Fruit fly (Drosophila melanogaster) whole organism, adult: ENCODE results near the gene to.

Source experiments
- CG12768 ChIP-seq: fragments of 200-800 bp; sonication (Bioruptor generic); optimal IDR thresholded peaks from 2 replicates; lab custom pipeline; 2017; ENCODE audit warnings: missing biosample characterization, missing genetic modification characterization, mild to moderate bottlenecking, moderate library complexity, missing genetic modification reagents
- CG14711 ChIP-seq: fragments of 200-800 bp; sonication (Bioruptor generic); optimal IDR thresholded peaks from 2 replicates; lab custom pipeline; 2018; ENCODE audit warnings: missing biosample characterization, mild to moderate bottlenecking, missing genetic modification characterization, moderate library complexity
- CG1620 ChIP-seq: fragments of 200-800 bp; sonication (Bioruptor generic); optimal IDR thresholded peaks from 2 replicates; lab custom pipeline; 2016; ENCODE audit warnings: missing biosample characterization, missing genetic modification characterization
- CG7045 ChIP-seq: fragments of 200-800 bp; sonication (Bioruptor generic); optimal IDR thresholded peaks from 2 replicates; lab custom pipeline; 2017; ENCODE audit warnings: missing biosample characterization, mild to moderate bottlenecking, missing genetic modification characterization
- Clk ChIP-seq: fragments of 200-800 bp; sonication (Bioruptor generic); optimal IDR thresholded peaks from 2 replicates; lab custom pipeline; 2017; ENCODE audit warnings: missing biosample characterization, missing genetic modification characterization
- Crg-1 ChIP-seq: fragments of 200-800 bp; sonication (Bioruptor generic); optimal IDR thresholded peaks from 2 replicates; lab custom pipeline; 2016; ENCODE audit warnings: missing biosample characterization, missing genetic modification characterization
- Mnt ChIP-seq: fragments of 200-800 bp; sonication (Bioruptor generic); optimal IDR thresholded peaks from 2 replicates; lab custom pipeline; 2016; ENCODE audit warnings: missing biosample characterization, mild to moderate bottlenecking, missing genetic modification characterization
- bab1 ChIP-seq: fragments of 200-800 bp; sonication (Bioruptor generic); optimal IDR thresholded peaks from 3 replicates; lab custom pipeline; 2019; ENCODE audit warnings: missing biosample characterization, mild to moderate bottlenecking, missing genetic modification characterization, moderate library complexity
- cic ChIP-seq: fragments of 200-800 bp; sonication (Bioruptor generic); optimal IDR thresholded peaks from 2 replicates; lab custom pipeline; 2017; ENCODE audit warnings: missing biosample characterization, mild to moderate bottlenecking, missing genetic modification characterization, moderate library complexity
- kay ChIP-seq: fragments of 200-800 bp; sonication (Bioruptor generic); peaks from one replicate; lab custom pipeline; 2016; ENCODE audit warnings: missing biosample characterization, missing genetic modification characterization, borderline replicate concordance
- pad ChIP-seq: fragments of 200-800 bp; sonication (Bioruptor generic); optimal IDR thresholded peaks from 3 replicates; lab custom pipeline; 2017; ENCODE audit warnings: missing biosample characterization, missing genetic modification characterization, mild to moderate bottlenecking, moderate library complexity, missing genetic modification reagents
- tj ChIP-seq: fragments of 200-800 bp; sonication (Bioruptor generic); optimal IDR thresholded peaks from 3 replicates; lab custom pipeline; 2017; ENCODE audit warnings: missing biosample characterization, mild to moderate bottlenecking, missing genetic modification characterization, moderate library complexity
- toe ChIP-seq: fragments of 200-800 bp; sonication (Bioruptor generic); optimal IDR thresholded peaks from 2 replicates; lab custom pipeline; 2016; ENCODE audit warnings: missing biosample characterization, missing genetic modification characterization

DNA sequence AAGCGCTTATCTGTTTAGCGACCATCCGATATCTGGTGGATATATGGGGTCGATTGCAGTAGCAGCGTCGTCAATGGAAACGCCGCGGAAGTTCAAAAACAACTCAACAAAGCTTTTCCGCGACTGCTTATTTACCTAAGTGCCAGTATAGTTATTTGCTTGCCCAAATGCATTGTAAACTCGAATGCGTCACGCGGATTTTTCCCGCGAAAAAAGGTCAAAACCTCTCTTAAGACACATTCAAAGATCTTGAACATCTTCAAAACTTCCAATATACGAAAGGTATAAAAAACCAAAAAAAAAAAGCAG lies 31.3 kb upstream of the to start:
- no peak for TF ChIP-seq CG1620 (GFP tag; lab: Kevin White, UChicago)
- TF ChIP-seq Mnt (GFP tag; lab: Kevin White, UChicago): no peak
- no peak for TF ChIP-seq Crg-1
- no peak for TF ChIP-seq kay (GFP tag; lab: Kevin White, UChicago)
- TF ChIP-seq CG14711: no peak
- no peak for TF ChIP-seq bab1 (GFP tag; lab: Kevin White, UChicago)
- TF ChIP-seq cic (GFP tag; lab: Kevin White, UChicago): no peak
- no peak for TF ChIP-seq toe (GFP tag; lab: Kevin White, UChicago)
- TF ChIP-seq CG12768 (GFP tag; lab: Kevin White, UChicago): no peak
- TF ChIP-seq pad (GFP tag; lab: Kevin White, UChicago): no peak
- TF ChIP-seq tj (GFP tag; lab: Kevin White, UChicago): no peak
- no peak for TF ChIP-seq Clk (GFP tag; lab: Kevin White, UChicago)
- no peak for TF ChIP-seq CG7045 (GFP tag; lab: Kevin White, UChicago)
